Worm (Caenorhabditis elegans): ENCODE measurements around the gene ttr-15.

The ttr-15 gene

DNA sequence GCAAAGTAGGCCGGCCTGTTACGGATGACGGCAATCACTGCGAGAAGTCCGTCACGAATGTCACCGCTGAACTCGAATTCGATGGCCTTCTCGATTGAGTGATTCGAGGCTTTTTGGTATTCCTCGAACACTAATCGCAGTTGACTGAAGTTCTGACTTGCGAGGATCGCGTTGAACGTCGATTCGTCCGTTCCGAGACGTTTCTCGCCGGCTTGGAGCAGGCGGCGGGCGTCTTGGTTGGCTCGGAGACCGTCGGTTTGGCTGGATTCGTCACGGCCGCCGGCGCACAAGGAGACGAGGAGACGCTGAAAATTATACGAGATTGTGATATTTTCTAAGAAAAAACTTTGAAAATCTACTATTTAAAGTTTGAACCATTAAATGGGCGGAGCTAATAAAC, 11.3 kb upstream of the ttr-15 start:
- TF ChIP-seq ceh-43 (GFP tag; optimal IDR thresholded peaks at IDR 0.05) (no peak), lin-32 (GFP tag; optimal IDR thresholded peaks at IDR 0.05) (no peak), snpc-4 (tag; optimal IDR thresholded peaks at IDR 0.05) (no peak), lin-13 (tag; optimal IDR thresholded peaks at IDR 0.05) (no peak), elt-3 (tag; optimal IDR thresholded peaks at IDR 0.05) (no peak), pha-4 (tag; optimal IDR thresholded peaks at IDR 0.05) (no peak), ham-2 (GFP tag; optimal IDR thresholded peaks at IDR 0.05) (no peak), ceh-39 (tag; optimal IDR thresholded peaks at IDR 0.05) (no peak), zip-8 (tag; optimal IDR thresholded peaks at IDR 0.05) (no peak), mls-2 (tag; optimal IDR thresholded peaks at IDR 0.05) (no peak), unc-39 (tag; optimal IDR thresholded peaks at IDR 0.05) (no peak), nhr-76 (tag; optimal IDR thresholded peaks at IDR 0.05) (no peak), ztf-11 (tag; optimal IDR thresholded peaks at IDR 0.05) (no peak), lsy-2 (tag; optimal IDR thresholded peaks at IDR 0.05) (no peak)

DNA sequence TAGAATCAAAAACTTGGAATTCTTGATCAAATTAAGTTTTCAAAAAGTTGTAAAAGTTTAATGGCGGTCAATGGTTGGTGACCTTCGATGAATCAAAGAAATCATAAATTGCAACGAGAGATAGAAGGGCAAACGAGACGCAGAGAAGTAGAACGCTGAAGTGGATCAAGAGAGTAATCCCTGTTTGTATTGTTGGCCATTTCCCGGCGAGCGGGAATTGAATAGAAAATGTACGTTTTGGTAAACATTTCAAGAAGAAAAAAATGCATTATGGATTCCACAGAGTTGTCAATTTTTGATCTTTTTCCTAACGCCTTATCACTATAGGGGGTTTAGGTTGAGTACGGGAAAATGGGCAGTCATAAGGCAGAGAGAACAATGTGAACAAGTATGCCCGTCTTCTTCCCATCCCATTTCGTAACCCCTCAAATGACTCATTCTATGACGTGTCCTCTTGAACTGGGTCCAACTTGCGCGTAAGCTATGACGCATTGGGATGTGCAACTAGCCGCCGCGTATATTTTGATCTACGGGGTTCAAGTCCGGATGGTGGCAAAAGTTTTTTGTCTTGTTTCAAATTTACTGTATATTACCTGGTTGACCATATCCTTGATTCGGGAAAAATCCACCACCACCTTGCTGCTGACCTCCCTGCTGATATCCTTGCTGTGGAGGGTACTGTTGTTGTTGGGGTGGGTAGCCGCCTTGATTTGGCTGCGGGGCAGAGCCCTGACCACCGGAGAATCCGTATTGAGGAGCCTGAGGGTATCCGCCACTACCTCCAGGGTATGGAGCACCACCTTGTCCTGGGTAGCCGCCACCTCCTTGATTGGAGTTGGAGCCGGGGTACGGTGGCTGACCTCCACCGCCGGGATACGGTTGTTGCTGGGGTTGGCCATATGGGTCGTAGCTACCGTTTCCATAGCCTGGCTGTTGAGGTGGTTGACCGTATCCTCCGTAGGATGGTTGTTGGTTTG, 8.8 kb upstream of the ttr-15 start:
- TF ChIP-seq pha-4 (tag; optimal IDR thresholded peaks at IDR 0.05): peak; percentile 19
- TF ChIP-seq flh-1 (GFP tag; optimal IDR thresholded peaks at IDR 0.05): no peak

DNA sequence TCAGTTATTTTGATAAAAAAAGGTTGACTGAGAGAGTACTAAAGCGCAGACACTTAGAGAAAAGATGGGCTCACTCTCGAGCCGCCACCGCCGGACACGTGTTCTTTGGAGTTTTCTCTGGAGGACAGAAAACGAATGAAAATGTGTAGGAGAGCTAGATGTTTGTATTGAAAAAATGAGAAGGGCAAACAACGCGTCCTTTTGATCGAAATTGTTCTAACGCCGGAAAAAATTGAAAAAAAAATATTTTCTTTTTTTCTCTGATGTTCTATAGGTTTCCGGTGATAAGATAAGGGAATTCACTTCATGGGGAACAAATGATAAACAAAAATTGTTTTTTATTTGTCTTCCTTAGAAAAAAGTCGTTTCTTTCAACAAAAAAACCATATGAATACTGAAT, 7.8 kb upstream of the ttr-15 start:
- no peak for TF ChIP-seq elt-3 (tag; optimal IDR thresholded peaks at IDR 0.05)
- no peak for TF ChIP-seq nhr-28 (tag; optimal IDR thresholded peaks at IDR 0.05)
- no peak for TF ChIP-seq zip-8 (tag; optimal IDR thresholded peaks at IDR 0.05)
- no peak for TF ChIP-seq sem-2 (GFP tag; optimal IDR thresholded peaks at IDR 0.05)
- no peak for TF ChIP-seq mab-5 (tag; optimal IDR thresholded peaks at IDR 0.05)
- TF ChIP-seq lsy-2 (tag; optimal IDR thresholded peaks at IDR 0.05): no peak
- TF ChIP-seq M03D4.4 (tag; optimal IDR thresholded peaks at IDR 0.05): no peak

DNA sequence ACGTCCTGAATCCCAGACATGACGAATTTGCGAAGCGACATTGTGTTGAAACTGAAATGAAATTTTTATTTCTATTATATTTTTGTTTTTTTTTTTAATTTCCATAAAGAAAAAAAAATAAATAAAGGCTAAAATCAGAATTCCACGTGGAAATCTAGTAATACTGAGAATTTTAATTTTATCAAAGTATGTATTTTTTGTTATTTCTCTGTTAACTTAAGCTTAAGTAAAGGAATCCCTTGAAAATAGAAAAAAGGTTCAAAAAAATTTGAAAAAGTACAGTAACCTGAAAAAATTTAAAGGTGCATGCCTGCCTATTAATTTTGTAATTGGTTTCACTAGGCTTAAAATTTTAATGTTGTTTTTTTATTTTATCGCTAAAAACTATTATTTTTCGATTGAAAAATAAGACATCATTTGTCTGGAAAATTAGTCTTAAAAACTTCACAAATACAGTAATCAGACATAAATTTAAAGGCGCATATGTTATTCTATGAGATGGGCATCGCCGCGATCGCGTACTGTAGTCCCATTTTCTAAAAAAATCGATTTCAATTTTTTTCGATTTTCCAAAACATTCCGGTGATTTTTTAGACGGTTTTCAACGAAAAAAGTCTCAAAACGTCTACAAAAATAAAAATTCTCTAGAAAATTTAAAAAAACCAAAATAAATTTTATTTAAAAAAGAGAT, 7.1 kb upstream of the ttr-15 start, which contains the start of gene nex-2:
TSS of gene nex-2 (minus strand) at position 51 of the 691 bp plus-strand sequence.
- TF ChIP-seq ham-2 (GFP tag; optimal IDR thresholded peaks at IDR 0.05): no peak
- TF ChIP-seq lin-32 (GFP tag; optimal IDR thresholded peaks at IDR 0.05): no peak

DNA sequence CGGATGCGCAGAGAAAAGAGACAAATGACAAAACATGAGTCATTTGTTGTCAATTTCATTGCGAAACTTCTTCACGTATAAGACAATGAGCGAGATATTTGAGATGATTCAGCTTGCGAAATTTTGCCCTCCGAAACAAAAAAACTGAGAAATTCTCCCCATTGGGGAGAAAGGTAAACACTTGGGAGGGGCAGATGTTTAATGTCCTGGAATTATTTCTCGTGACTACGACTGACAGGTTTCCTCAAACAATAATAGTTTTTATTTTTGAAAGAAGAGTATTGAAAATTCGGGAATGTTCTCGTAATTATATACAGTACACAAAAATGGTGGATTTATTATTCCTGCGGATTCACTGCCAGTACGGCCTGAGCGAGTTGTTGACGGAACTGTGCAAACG, 6.4 kb upstream of the ttr-15 start:
- TF ChIP-seq nhr-28 (tag; optimal IDR thresholded peaks at IDR 0.05) (no peak), tbx-8 (GFP tag; optimal IDR thresholded peaks at IDR 0.05) (no peak), nhr-12 (tag; optimal IDR thresholded peaks at IDR 0.05) (no peak), sptf-1 (tag; optimal IDR thresholded peaks at IDR 0.05) (no peak), nhr-2 (tag; optimal IDR thresholded peaks at IDR 0.05) (no peak), ceh-39 (tag; optimal IDR thresholded peaks at IDR 0.05) (no peak), nhr-76 (tag; optimal IDR thresholded peaks at IDR 0.05) (no peak), mls-2 (tag; optimal IDR thresholded peaks at IDR 0.05) (no peak), zip-8 (tag; optimal IDR thresholded peaks at IDR 0.05) (no peak), ceh-83 (GFP tag; optimal IDR thresholded peaks at IDR 0.05) (no peak), snpc-4 (tag; optimal IDR thresholded peaks at IDR 0.05) (no peak), sem-2 (GFP tag; optimal IDR thresholded peaks at IDR 0.05) (no peak), elt-3 (tag; optimal IDR thresholded peaks at IDR 0.05) (no peak), mab-5 (tag; optimal IDR thresholded peaks at IDR 0.05) (no peak), mep-1 (tag; optimal IDR thresholded peaks at IDR 0.05) (no peak), bed-3 (GFP tag; optimal IDR thresholded peaks at IDR 0.05) (no peak)

DNA sequence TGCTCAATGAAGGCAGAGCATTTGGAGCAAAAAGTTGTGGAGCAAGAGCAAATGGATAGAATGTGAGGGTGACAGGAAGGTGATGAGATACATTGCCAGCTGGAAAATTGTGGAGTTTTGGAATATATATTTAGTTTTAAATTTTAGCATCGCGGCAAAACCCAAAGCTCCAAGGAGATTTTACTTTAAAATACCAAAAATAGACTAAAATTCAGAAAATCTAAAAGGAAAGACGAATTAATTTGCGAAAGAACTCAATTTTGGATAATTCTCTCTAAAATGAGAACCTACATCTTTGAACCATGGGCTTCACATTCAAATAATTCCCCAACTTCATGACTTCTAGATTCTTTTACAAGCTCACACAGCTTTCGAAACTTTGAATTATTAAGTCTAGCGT, 5.1 kb upstream of the ttr-15 start, which contains the start of gene T07C4.12:
TSS of gene T07C4.12 (minus strand) at position 101 of the 400 bp plus-strand sequence.
- TF ChIP-seq snpc-4 (tag; optimal IDR thresholded peaks at IDR 0.05): no peak
- TF ChIP-seq elt-3 (tag; optimal IDR thresholded peaks at IDR 0.05): no peak
- no peak for TF ChIP-seq M03D4.4 (tag; optimal IDR thresholded peaks at IDR 0.05)
- TF ChIP-seq mep-1 (tag; optimal IDR thresholded peaks at IDR 0.05): no peak
- TF ChIP-seq mls-2 (tag; optimal IDR thresholded peaks at IDR 0.05): no peak
- TF ChIP-seq hlh-1 (tag; optimal IDR thresholded peaks at IDR 0.05): no peak
- TF ChIP-seq nhr-12 (tag; optimal IDR thresholded peaks at IDR 0.05): no peak
- no peak for TF ChIP-seq bed-3 (GFP tag; optimal IDR thresholded peaks at IDR 0.05)
